Fruit fly (Drosophila melanogaster) whole organism, wandering third instar larva: Measurements from ENCODE around the gene wntD.

Experiments
- Abd-B ChIP-seq: fragments of >200 bp; optimal IDR thresholded peaks from 2 replicates; lab custom pipeline; 2017; ENCODE audit warnings: missing biosample characterization, missing genetic modification characterization
- CG9705 ChIP-seq: fragments of 200-800 bp; sonication (Bioruptor generic); optimal IDR thresholded peaks from 2 replicates; lab custom pipeline; 2018; ENCODE audit warnings: missing biosample characterization, mild to moderate bottlenecking, missing genetic modification characterization
- Dfd ChIP-seq: fragments of >200 bp; optimal IDR thresholded peaks from 2 replicates; lab custom pipeline; 2017; ENCODE audit warnings: missing biosample characterization, missing genetic modification characterization
- Dif ChIP-seq: fragments of 200-275, 200-300 bp; sonication (Bioruptor generic); optimal IDR thresholded peaks from 2 replicates; lab custom pipeline; 2018; ENCODE audit warnings: missing biosample characterization, missing genetic modification characterization; ENCODE audit not compliant: partially characterized antibody
- GATAd ChIP-seq: sonication (Bioruptor generic); optimal IDR thresholded peaks from 2 replicates; lab custom pipeline; 2016; ENCODE audit warnings: missing biosample characterization, missing genetic modification characterization
- HLH106 ChIP-seq: fragments of 200-800 bp; optimal IDR thresholded peaks from 3 replicates; lab custom pipeline; 2019; ENCODE audit warnings: missing biosample characterization, mild to moderate bottlenecking, missing genetic modification characterization, moderate library complexity
- Hnf4 ChIP-seq: fragments of 200-800 bp; sonication (Bioruptor generic); optimal IDR thresholded peaks from 2 replicates; lab custom pipeline; 2016; ENCODE audit warnings: missing biosample characterization, mild to moderate bottlenecking, missing genetic modification characterization
- Hr78 ChIP-seq: fragments of >200 bp; optimal IDR thresholded peaks from 2 replicates; lab custom pipeline; 2017; ENCODE audit warnings: missing biosample characterization, missing genetic modification characterization
- Hr83 ChIP-seq: fragments of 200-300 bp; sonication (Bioruptor generic); optimal IDR thresholded peaks from 2 replicates; lab custom pipeline; 2016; ENCODE audit warnings: missing biosample characterization, mild to moderate bottlenecking, missing genetic modification characterization, moderate library complexity; ENCODE audit not compliant: poor library complexity, severe bottlenecking
- Jra ChIP-seq: sonication (Bioruptor generic); optimal IDR thresholded peaks from 2 replicates; lab custom pipeline; 2016; ENCODE audit warnings: missing biosample characterization, missing genetic modification characterization
- Myc ChIP-seq: fragments of >200 bp; optimal IDR thresholded peaks from 2 replicates; lab custom pipeline; 2017
- N ChIP-seq: fragments of >200 bp; optimal IDR thresholded peaks from 2 replicates; lab custom pipeline; 2018; ENCODE audit warnings: missing biosample characterization, missing external identifiers, missing genetic modification characterization
- OdsH ChIP-seq: fragments of 200-800 bp; sonication (Bioruptor generic); optimal IDR thresholded peaks from 2 replicates; lab custom pipeline; 2016; ENCODE audit warnings: missing biosample characterization, mild to moderate bottlenecking, missing genetic modification characterization
- Rel ChIP-seq, 2 experiments: fragments of 200-800 bp; sonication (Bioruptor generic) in 1 of 2; optimal IDR thresholded peaks; 2 replicates in 1 of 2; 3 replicates in 1 of 2; lab custom pipeline; 2016 to 2019; ENCODE audit warnings: mild to moderate bottlenecking in 2 of 2, missing biosample characterization in 2 of 2, missing genetic modification characterization in 2 of 2, moderate library complexity in 1 of 2
- Sp1 ChIP-seq: fragments of 200-800 bp; sonication (Bioruptor generic); optimal IDR thresholded peaks from 3 replicates; lab custom pipeline; 2019; ENCODE audit warnings: missing biosample characterization, mild to moderate bottlenecking, missing genetic modification characterization, moderate library complexity
- Vsx2 ChIP-seq: fragments of 200-300, 225-300 bp; sonication (Bioruptor generic); optimal IDR thresholded peaks from 2 replicates; lab custom pipeline; 2018; ENCODE audit warnings: missing biosample characterization, missing genetic modification characterization; ENCODE audit not compliant: partially characterized antibody
- br ChIP-seq: fragments of 200-800 bp; sonication (Bioruptor generic); optimal IDR thresholded peaks from 2 replicates; lab custom pipeline; 2016; ENCODE audit warnings: missing biosample characterization, missing genetic modification characterization
- brk ChIP-seq: fragments of 200-800 bp; sonication (Bioruptor generic); optimal IDR thresholded peaks from 2 replicates; lab custom pipeline; 2016; ENCODE audit warnings: missing biosample characterization, mild to moderate bottlenecking, missing genetic modification characterization
- dl ChIP-seq, 2 experiments: fragments of 175-275, 200-275 bp in 1 of 2; fragments of 200-275 bp in 1 of 2; sonication (Bioruptor generic); optimal IDR thresholded peaks; lab custom pipeline; 2018; ENCODE audit warnings: mild to moderate bottlenecking in 2 of 2, missing biosample characterization in 2 of 2, missing genetic modification characterization in 2 of 2, moderate library complexity in 2 of 2; ENCODE audit not compliant: partially characterized antibody in 2 of 2, insufficient read depth in 1 of 2
- dmrt93B ChIP-seq: fragments of 200-800 bp; sonication (Bioruptor generic); optimal IDR thresholded peaks from 2 replicates; lab custom pipeline; 2018; ENCODE audit warnings: missing biosample characterization, mild to moderate bottlenecking, missing genetic modification characterization
- dsf ChIP-seq: sonication (Bioruptor generic); optimal IDR thresholded peaks from 2 replicates; lab custom pipeline; 2016; ENCODE audit warnings: missing biosample characterization, missing genetic modification characterization, borderline replicate concordance
- ey ChIP-seq: fragments of 200-800 bp; sonication (Bioruptor generic); optimal IDR thresholded peaks from 2 replicates; lab custom pipeline; 2016; ENCODE audit warnings: missing biosample characterization, missing genetic modification characterization
- foxo ChIP-seq, 2 experiments: fragments of 200-800 bp; sonication (Bioruptor generic); optimal IDR thresholded peaks; 2 replicates in 1 of 2; 3 replicates in 1 of 2; lab custom pipeline; 2016 to 2017; ENCODE audit warnings: missing biosample characterization in 2 of 2, missing genetic modification characterization in 2 of 2
- fru ChIP-seq: fragments of 200-800 bp; sonication (Bioruptor generic); optimal IDR thresholded peaks from 3 replicates; lab custom pipeline; 2016; ENCODE audit warnings: missing biosample characterization, mild to moderate bottlenecking, missing genetic modification characterization
- h ChIP-seq: fragments of 200-800 bp; sonication (Bioruptor generic); optimal IDR thresholded peaks from 3 replicates; lab custom pipeline; 2016; ENCODE audit warnings: missing biosample characterization, mild to moderate bottlenecking, missing genetic modification characterization
- jim ChIP-seq: fragments of 175-275, 200-325 bp; sonication (Bioruptor generic); optimal IDR thresholded peaks from 2 replicates; lab custom pipeline; 2016; ENCODE audit warnings: missing biosample characterization, mild to moderate bottlenecking, missing genetic modification characterization
- lola ChIP-seq: fragments of >200 bp; optimal IDR thresholded peaks from 2 replicates; lab custom pipeline; 2017; ENCODE audit warnings: missing biosample characterization, missing genetic modification characterization
- pan ChIP-seq: fragments of >200 bp; optimal IDR thresholded peaks from 2 replicates; lab custom pipeline; 2017
- psq ChIP-seq: fragments of 200-800 bp; sonication (Bioruptor generic); optimal IDR thresholded peaks from 3 replicates; lab custom pipeline; 2017; ENCODE audit warnings: missing biosample characterization, mild to moderate bottlenecking, missing genetic modification characterization, moderate library complexity
- rgr ChIP-seq: fragments of 200-800 bp; sonication (Bioruptor generic); optimal IDR thresholded peaks from 3 replicates; lab custom pipeline; 2016; ENCODE audit warnings: missing biosample characterization, mild to moderate bottlenecking, missing genetic modification characterization
- sv ChIP-seq: fragments of 200-800 bp; sonication (Bioruptor generic); optimal IDR thresholded peaks from 3 replicates; lab custom pipeline; 2016; ENCODE audit warnings: missing biosample characterization, missing genetic modification characterization
- tai ChIP-seq: sonication (Bioruptor generic); optimal IDR thresholded peaks from 2 replicates; lab custom pipeline; 2016; ENCODE audit warnings: missing biosample characterization, missing genetic modification characterization
- usp ChIP-seq: fragments of >200 bp; optimal IDR thresholded peaks from 2 replicates; lab custom pipeline; 2017; ENCODE audit warnings: missing biosample characterization, missing genetic modification characterization
- woc ChIP-seq: sonication (Bioruptor generic); optimal IDR thresholded peaks from 2 replicates; lab custom pipeline; 2016; ENCODE audit warnings: missing biosample characterization, mild to moderate bottlenecking, missing genetic modification characterization

Gene wntD

DNA sequence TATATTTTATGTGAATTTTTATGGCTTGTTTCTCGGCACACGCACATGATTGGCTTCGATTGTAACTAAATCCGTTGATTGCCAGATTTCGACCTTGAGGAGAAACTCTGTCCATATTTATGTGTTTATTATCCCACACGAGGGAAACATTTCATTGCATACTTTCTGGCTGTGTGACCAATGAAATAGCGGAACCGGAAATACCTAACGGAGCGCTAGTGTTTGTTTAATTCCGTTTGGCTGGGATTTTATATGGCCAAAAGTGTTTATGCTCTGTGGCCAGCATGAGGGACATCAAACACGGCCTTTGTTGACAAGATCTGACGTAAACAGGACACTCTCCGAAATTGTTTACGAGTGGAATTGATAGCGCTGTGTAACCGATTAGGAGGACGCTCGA is 26.9 kb upstream of the wntD start:
- TF ChIP-seq foxo (GFP tag; optimal IDR thresholded peaks at IDR 0.05; lab: Kevin White, UChicago), result no peak
- TF ChIP-seq rgr, result peak; percentile 35
- TF ChIP-seq, all 38 proteins: peak for 1

DNA sequence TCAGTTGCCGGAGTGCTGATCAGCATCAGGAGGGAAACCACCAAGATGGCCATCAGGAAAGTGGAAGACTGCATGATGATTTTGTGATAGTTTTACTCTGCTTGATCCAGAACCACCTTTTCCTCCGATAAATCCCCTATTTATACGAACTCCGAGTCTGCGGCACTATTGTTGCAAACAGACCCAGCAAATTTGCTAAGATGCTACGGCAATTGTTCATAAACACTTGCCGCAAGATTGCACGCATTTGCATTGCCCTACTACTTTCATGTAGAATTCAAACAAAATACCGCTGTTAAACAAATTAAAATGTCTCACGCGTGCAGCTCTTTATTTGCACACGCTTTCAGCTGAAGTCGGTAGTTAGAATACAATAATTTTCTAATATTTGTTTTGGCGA is 26.2 kb upstream of the wntD start, which contains the start of gene CG45080:
Gene CG45080 (minus strand): TSS at position 101 of the 400 bp plus-strand sequence.
- TF ChIP-seq Dif (GFP tag; lab: Kevin White, UChicago), result no peak
- TF ChIP-seq Sp1 (GFP tag; lab: Kevin White, UChicago), result no peak
- no peak for TF ChIP-seq usp
- TF ChIP-seq GATAd (GFP tag; lab: Kevin White, UChicago), result no peak
- no peak for TF ChIP-seq dl (GFP tag; optimal IDR thresholded peaks at IDR 0.05; lab: Kevin White, UChicago; ENCODE audit: insufficient read depth in 1 of 2, partially characterized antibody in 2 of 2)
- no peak for TF ChIP-seq OdsH (GFP tag; lab: Kevin White, UChicago)
- no peak for TF ChIP-seq HLH106 (tag; lab: Kevin White, UChicago)
- TF ChIP-seq Hnf4 (GFP tag; lab: Kevin White, UChicago), result no peak

DNA sequence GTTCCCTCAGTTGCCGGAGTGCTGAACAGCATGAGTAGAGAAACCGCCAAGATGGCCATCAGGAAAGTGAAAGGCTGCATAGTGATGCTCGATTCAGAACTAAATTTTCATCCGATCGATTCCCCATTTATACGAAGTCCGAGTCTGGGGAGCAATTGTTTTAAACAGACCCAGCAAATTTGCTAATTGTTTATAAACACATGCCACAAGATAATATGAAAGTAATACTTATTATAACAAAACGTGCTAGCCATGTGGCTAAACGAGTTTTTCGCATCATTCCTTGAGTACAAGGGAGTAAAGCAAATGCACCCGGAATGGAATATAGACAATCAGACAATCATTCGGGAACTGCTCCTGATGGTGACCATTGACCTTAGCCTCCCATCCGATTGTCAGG is 20.1 kb upstream of the wntD start, which contains the start of gene CG44142:
Gene CG44142 (minus strand): TSS at position 101 of the 400 bp plus-strand sequence.
- TF ChIP-seq lola (no peak), Myc (no peak), OdsH (GFP tag; lab: Kevin White, UChicago) (no peak), Hr78 (no peak), ey (GFP tag; lab: Kevin White, UChicago) (no peak), br (GFP tag; lab: Kevin White, UChicago) (no peak), dl (GFP tag; optimal IDR thresholded peaks at IDR 0.05; lab: Kevin White, UChicago; ENCODE audit: insufficient read depth in 1 of 2, partially characterized antibody in 2 of 2) (no peak), tai (GFP tag; lab: Kevin White, UChicago) (no peak)

DNA sequence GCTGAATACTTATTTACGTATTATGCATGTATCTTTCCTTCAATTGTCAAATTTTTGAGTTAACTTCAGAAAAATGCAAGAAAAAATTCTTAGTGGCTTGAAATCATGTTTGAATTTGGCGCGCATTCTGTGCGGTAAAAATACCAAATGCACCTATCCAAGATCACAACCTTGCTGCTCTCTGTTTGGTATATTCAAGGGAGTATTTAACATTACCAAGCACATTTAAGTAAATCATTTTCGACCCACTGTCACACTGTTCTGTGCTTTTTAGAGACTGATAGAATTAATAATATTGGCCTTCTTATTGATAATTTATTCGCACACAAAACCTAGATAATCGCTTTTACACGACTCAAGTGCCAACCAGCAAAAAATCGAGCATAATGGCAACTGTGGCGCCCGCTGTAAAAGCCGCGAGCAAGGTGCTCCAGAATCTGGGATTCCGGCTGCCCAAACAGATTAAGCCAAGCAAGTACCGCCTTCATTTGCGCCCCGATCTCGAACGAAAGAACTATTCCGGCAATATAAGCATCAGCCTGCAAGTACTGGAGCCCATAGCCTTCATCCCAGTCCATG is 16.2 kb upstream of the wntD start:
- peak; percentile 30 for TF ChIP-seq Hnf4 (GFP tag; lab: Kevin White, UChicago)
- TF ChIP-seq dmrt93B, result no peak
- TF ChIP-seq Jra (GFP tag; lab: Kevin White, UChicago), result no peak
- no peak for TF ChIP-seq Sp1 (GFP tag; lab: Kevin White, UChicago)
- TF ChIP-seq br (GFP tag; lab: Kevin White, UChicago), result no peak
- TF ChIP-seq ey (GFP tag; lab: Kevin White, UChicago), result no peak
- no peak for TF ChIP-seq woc (GFP tag; lab: Kevin White, UChicago)
- no peak for TF ChIP-seq Rel (GFP tag; optimal IDR thresholded peaks at IDR 0.05; lab: Kevin White, UChicago)
- peak; percentile 46 for TF ChIP-seq Rel (tag; optimal IDR thresholded peaks at IDR 0.05; lab: Kevin White, UChicago)
- no peak for TF ChIP-seq fru (GFP tag; lab: Kevin White, UChicago)
- TF ChIP-seq Myc, result no peak
- TF ChIP-seq tai (GFP tag; lab: Kevin White, UChicago), result no peak
- no peak for TF ChIP-seq usp
- TF ChIP-seq sv (GFP tag; lab: Kevin White, UChicago), result no peak
- no peak for TF ChIP-seq N (GFP tag; lab: Kevin White, UChicago)
- TF ChIP-seq Dfd (GFP tag; lab: Kevin White, UChicago), result no peak

DNA sequence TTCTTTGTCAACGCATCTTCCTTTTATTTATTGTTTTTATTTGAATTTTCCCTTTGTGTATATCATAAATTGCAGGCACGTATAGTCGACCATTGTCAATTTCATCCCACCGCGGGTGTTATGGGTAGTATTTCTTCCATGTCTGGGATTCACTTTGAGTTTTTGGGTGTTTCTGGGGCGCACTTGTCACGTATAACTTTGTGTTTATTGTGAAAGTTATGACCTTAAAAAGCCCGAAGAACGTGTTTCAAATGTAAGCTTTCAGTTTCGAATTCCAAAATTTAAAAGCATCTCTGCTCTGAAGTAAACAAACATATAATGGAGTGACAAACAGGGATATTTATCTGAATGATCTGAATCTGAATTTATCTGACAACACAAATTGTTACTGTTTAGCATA is 13.6 kb upstream of the wntD start:
- no peak for TF ChIP-seq Hr78
- no peak for TF ChIP-seq tai (GFP tag; lab: Kevin White, UChicago)
- no peak for TF ChIP-seq dsf (GFP tag; lab: Kevin White, UChicago)
- TF ChIP-seq fru (GFP tag; lab: Kevin White, UChicago), result no peak
- TF ChIP-seq Rel (GFP tag; optimal IDR thresholded peaks at IDR 0.05; lab: Kevin White, UChicago), result no peak
- TF ChIP-seq Rel (tag; optimal IDR thresholded peaks at IDR 0.05; lab: Kevin White, UChicago), result peak; percentile 58
- no peak for TF ChIP-seq ey (GFP tag; lab: Kevin White, UChicago)

DNA sequence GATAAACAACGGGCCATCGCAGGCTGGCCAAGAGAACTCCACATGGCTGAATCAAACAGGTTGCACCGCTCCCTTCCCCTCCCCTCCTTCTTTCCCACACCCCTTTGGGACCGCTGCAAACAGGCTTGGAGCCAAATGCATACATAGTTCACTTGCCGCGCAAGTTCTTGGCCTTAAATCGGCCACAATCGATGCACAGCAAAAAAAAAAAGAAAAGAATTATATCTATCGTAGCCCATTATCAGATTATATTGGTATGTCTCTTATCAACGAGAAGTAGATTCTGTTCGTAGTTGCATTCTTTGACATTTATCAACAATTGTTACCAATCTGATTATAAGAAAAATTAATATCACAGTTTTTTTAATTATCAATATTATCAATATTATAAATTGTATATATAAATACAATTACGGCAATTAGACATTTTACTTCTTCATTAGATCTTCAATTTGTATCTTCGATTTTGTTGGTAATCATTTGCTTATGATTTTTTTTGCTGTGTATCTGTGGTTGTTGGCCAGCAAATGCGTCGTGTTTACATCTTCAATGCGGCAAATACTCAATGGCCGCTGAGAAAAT is 12.4 kb upstream of the wntD start:
- TF ChIP-seq dmrt93B, result peak; percentile 72
- no peak for TF ChIP-seq brk (GFP tag; lab: Kevin White, UChicago)
- TF ChIP-seq woc (GFP tag; lab: Kevin White, UChicago), result peak; percentile 36
- peak; percentile 79 for TF ChIP-seq Dif (GFP tag; lab: Kevin White, UChicago)
- no peak for TF ChIP-seq dsf (GFP tag; lab: Kevin White, UChicago)
- peak; percentile 78 for TF ChIP-seq fru (GFP tag; lab: Kevin White, UChicago)
- TF ChIP-seq Sp1 (GFP tag; lab: Kevin White, UChicago), result peak; percentile 91
- TF ChIP-seq lola, result no peak
- peak; percentile 71 for TF ChIP-seq Vsx2
- TF ChIP-seq pan (lab: Kevin White, UChicago), result no peak
- no peak for TF ChIP-seq Dfd (GFP tag; lab: Kevin White, UChicago)
- peak; percentile 34 for TF ChIP-seq ey (GFP tag; lab: Kevin White, UChicago)
- TF ChIP-seq psq, result peak; percentile 85
- TF ChIP-seq GATAd (GFP tag; lab: Kevin White, UChicago), result no peak
- TF ChIP-seq h (GFP tag; lab: Kevin White, UChicago), result peak; percentile 61
- no peak for TF ChIP-seq Jra (GFP tag; lab: Kevin White, UChicago)
- TF ChIP-seq Myc, result no peak
- no peak for TF ChIP-seq Abd-B
- TF ChIP-seq jim (GFP tag; lab: Kevin White, UChicago), result no peak
- no peak for TF ChIP-seq Hr83
- no peak for TF ChIP-seq tai (GFP tag; lab: Kevin White, UChicago)
- peak; percentile 45 for TF ChIP-seq CG9705 (GFP tag; lab: Kevin White, UChicago)
- peak; percentile 78 for TF ChIP-seq rgr
- no peak for TF ChIP-seq usp
